Fruit fly (Drosophila melanogaster) whole organism, embryonic: ENCODE data around the gene CG9733.

Source experiments
- Ada2b ChIP-seq: fragments of 200-800 bp; sonication (Bioruptor generic); IDR thresholded peaks from 2 replicates; pipeline ENCODE4 v1.3.6; 2022; ENCODE audit warnings: missing biosample characterization, missing genetic modification characterization
- CG2199 ChIP-seq: fragments of 200-800 bp; sonication (Bioruptor generic); IDR thresholded peaks from 3 replicates; pipeline ENCODE4 v1.3.6; 2022; ENCODE audit warnings: missing biosample characterization, missing genetic modification characterization
- CG43689 ChIP-seq: fragments of 200-800 bp; sonication (Bioruptor generic); IDR thresholded peaks from 2 replicates; pipeline ENCODE4 v1.3.6; 2022; ENCODE audit warnings: missing biosample characterization, missing genetic modification characterization
- CG4707 ChIP-seq: fragments of 200-800 bp; sonication (Bioruptor generic); optimal IDR thresholded peaks from 2 replicates; lab custom pipeline; 2018; ENCODE audit warnings: missing biosample characterization, mild to moderate bottlenecking, missing genetic modification characterization, moderate library complexity
- CG8359 ChIP-seq: fragments of 200-800 bp; sonication (Bioruptor generic); optimal IDR thresholded peaks from 2 replicates; lab custom pipeline; 2017; ENCODE audit warnings: missing biosample characterization, mild to moderate bottlenecking, missing genetic modification characterization, borderline replicate concordance
- Hand ChIP-seq: fragments of 200-800 bp; sonication (Bioruptor generic); optimal IDR thresholded peaks from 2 replicates; lab custom pipeline; 2017; ENCODE audit warnings: mild to moderate bottlenecking, missing biosample characterization, missing genetic modification reagents, missing genetic modification characterization
- Sox102F ChIP-seq: fragments of 200-800 bp; sonication (Bioruptor generic); optimal IDR thresholded peaks from 2 replicates; lab custom pipeline; 2018; ENCODE audit warnings: missing biosample characterization, mild to moderate bottlenecking, missing genetic modification characterization, moderate library complexity
- her ChIP-seq: fragments of 200-800 bp; sonication (Bioruptor generic); optimal IDR thresholded peaks from 2 replicates; lab custom pipeline; 2016; ENCODE audit warnings: missing biosample characterization, missing genetic modification characterization
- klu ChIP-seq: fragments of 200-800 bp; sonication (Bioruptor generic); IDR thresholded peaks from 2 replicates; pipeline ENCODE4 v1.3.6; 2022; ENCODE audit warnings: missing biosample characterization, missing genetic modification characterization
- pnt ChIP-seq: fragments of 200-800 bp; sonication (Bioruptor generic); optimal IDR thresholded peaks from 3 replicates; lab custom pipeline; 2016; ENCODE audit warnings: missing biosample characterization, missing genetic modification characterization
- schlank ChIP-seq: fragments of 200-800 bp; sonication (Bioruptor generic); optimal IDR thresholded peaks from 2 replicates; lab custom pipeline; 2018; ENCODE audit warnings: missing biosample characterization, mild to moderate bottlenecking, missing genetic modification characterization

dm6 chr3R:30256233-30256632 lies 9.7 kb upstream of the CG9733 start:
- TF ChIP-seq her (GFP tag; lab: Kevin White, UChicago) (no peak), schlank (tag; lab: Kevin White, UChicago) (no peak), CG8359 (GFP tag; lab: Kevin White, UChicago) (no peak), Ada2b (no peak), Hand (no peak), klu (GFP tag; lab: Robert Waterston, UW) (no peak), Sox102F (GFP tag; lab: Kevin White, UChicago) (no peak), CG2199 (GFP tag; lab: Robert Waterston, UW) (no peak), CG43689 (GFP tag; lab: Robert Waterston, UW) (no peak), pnt (GFP tag; lab: Kevin White, UChicago) (no peak), CG4707 (GFP tag; lab: Kevin White, UChicago) (no peak)
